Fruit fly (Drosophila melanogaster): ENCODE data around the gene KrT95D.

Gene KrT95D

dm6 chr3R:24046580-24047225 is 15.1 kb upstream of the KrT95D start:
- peak; percentile 21 for TF ChIP-seq vri (GFP tag; optimal IDR thresholded peaks at IDR 0.05)
- peak; percentile 86 for TF ChIP-seq svp (GFP tag)
- peak; percentile 2 for TF ChIP-seq CG1621 (tag; optimal IDR thresholded peaks at IDR 0.05)
- no peak for TF ChIP-seq fkh (GFP tag; optimal IDR thresholded peaks at IDR 0.05)
- peak; percentile 18 for TF ChIP-seq topi (GFP tag; optimal IDR thresholded peaks at IDR 0.05)
- TF ChIP-seq Met (GFP tag; optimal IDR thresholded peaks at IDR 0.05) = peak; percentile 28
- no peak for TF ChIP-seq dsx (GFP tag; optimal IDR thresholded peaks at IDR 0.05; ENCODE audit: poor library complexity, severe bottlenecking)
- peak; percentile 58; the same call in 2 of the 3 replicates for TF ChIP-seq CG6163 (GFP tag; IDR thresholded peaks at IDR 0.05)
- peak; percentile 99 for TF ChIP-seq Sox14 (GFP tag; optimal IDR thresholded peaks at IDR 0.05)
- TF ChIP-seq Eip93F (GFP tag; optimal IDR thresholded peaks at IDR 0.05) = peak; percentile 47
- TF ChIP-seq CG3919 (GFP tag; optimal IDR thresholded peaks at IDR 0.05) = no peak
- peak in 1 of 2 experiments; percentile 23 for TF ChIP-seq ss (GFP tag; optimal IDR thresholded peaks at IDR 0.05)
- peak; percentile 83 for TF ChIP-seq Eip78C (GFP tag)
- peak; percentile 5 for TF ChIP-seq Eip75B (GFP tag; optimal IDR thresholded peaks at IDR 0.05)

dm6 chr3R:24038736-24039556 is 7.3 kb upstream of the KrT95D start, which contains the start of gene Miro:
Gene Miro, minus strand, starts transcription at chr3R:24038847.
- TF ChIP-seq CG1621 (tag; optimal IDR thresholded peaks at IDR 0.05) (no peak), spab (GFP tag; optimal IDR thresholded peaks at IDR 0.05) (no peak), CG11294 (GFP tag; IDR thresholded peaks at IDR 0.05) (no peak), Ets21C (GFP tag; optimal IDR thresholded peaks at IDR 0.05) (no peak), acj6 (GFP tag; optimal IDR thresholded peaks at IDR 0.05) (no peak), CG8319 (GFP tag; optimal IDR thresholded peaks at IDR 0.05) (no peak), CG6854 (GFP tag; optimal IDR thresholded peaks at IDR 0.05) (no peak), Sox102F (GFP tag; optimal IDR thresholded peaks at IDR 0.05) (peak; percentile 50), svp (GFP tag) (peak; percentile 78), achi (GFP tag; optimal IDR thresholded peaks at IDR 0.05) (peak; percentile 30), topi (GFP tag; optimal IDR thresholded peaks at IDR 0.05) (no peak), CG6276 (GFP tag; optimal IDR thresholded peaks at IDR 0.05) (no peak), Sox14 (GFP tag; optimal IDR thresholded peaks at IDR 0.05) (peak; percentile 57), fd85E (GFP tag; optimal IDR thresholded peaks at IDR 0.05) (no peak), esn (GFP tag; optimal IDR thresholded peaks at IDR 0.05) (peak; percentile 33), CG8632 (GFP tag; optimal IDR thresholded peaks at IDR 0.05) (peak; percentile 13), Eip78C (GFP tag) (peak; percentile 82), eg (GFP tag; IDR thresholded peaks at IDR 0.05) (0 out of 3 replicates have a peak, but pooled peaks have one; percentile 11), CG6792 (GFP tag; optimal IDR thresholded peaks at IDR 0.05) (peak; percentile 25), CG11762 (GFP tag; optimal IDR thresholded peaks at IDR 0.05; ENCODE audit: insufficient read depth) (no peak), ss (GFP tag; optimal IDR thresholded peaks at IDR 0.05) (peak; percentile 64 to 74), CG34406 (GFP tag; optimal IDR thresholded peaks at IDR 0.05) (peak; percentile 14), Lpt (GFP tag; optimal IDR thresholded peaks at IDR 0.05) (no peak), CG3919 (GFP tag; optimal IDR thresholded peaks at IDR 0.05) (peak; percentile 9), CG32006 (GFP tag; optimal IDR thresholded peaks at IDR 0.05) (no peak), pdm3 (GFP tag; optimal IDR thresholded peaks at IDR 0.05) (peak; percentile 22), CG15336 (GFP tag; IDR thresholded peaks at IDR 0.05) (no peak), dsx (GFP tag; optimal IDR thresholded peaks at IDR 0.05; ENCODE audit: poor library complexity, severe bottlenecking) (no peak), fkh (GFP tag; optimal IDR thresholded peaks at IDR 0.05) (peak; percentile 34), net (GFP tag; optimal IDR thresholded peaks at IDR 0.05) (no peak), dac (GFP tag; optimal IDR thresholded peaks at IDR 0.05) (no peak), CG6808 (GFP tag; optimal IDR thresholded peaks at IDR 0.05) (peak; percentile 25), CG6163 (GFP tag; IDR thresholded peaks at IDR 0.05) (peak; percentile 46; the same call in 2 of the 3 replicates), vri (GFP tag; optimal IDR thresholded peaks at IDR 0.05) (peak; percentile 34), CG9139 (GFP tag; optimal IDR thresholded peaks at IDR 0.05) (no peak)

Data from whole organism, prepupa.